Worm (Caenorhabditis elegans) whole organism, midembryonic: ENCODE data around the gene ubc-17.

ENCODE experiments used
- T22C8.4 ChIP-seq: fragments of 200-800 bp; sonication (Bioruptor generic); IDR thresholded peaks from 2 replicates; pipeline ENCODE4 v1.3.6; 2022; ENCODE audit warnings: missing genetic modification characterization, missing compliant biosample characterization
- cog-1 ChIP-seq: sonication (generic microtip); optimal IDR thresholded peaks from 2 replicates; lab custom pipeline; 2016; ENCODE audit warnings: missing genetic modification characterization, missing compliant biosample characterization
- flt-1 ChIP-seq: fragments of 200-800 bp; sonication (Bioruptor generic); IDR thresholded peaks from 2 replicates; pipeline ENCODE4 v1.3.6; 2022; ENCODE audit warnings: missing genetic modification characterization, missing compliant biosample characterization
- klf-2 ChIP-seq: fragments of 200-800 bp; sonication (Bioruptor generic); conservative IDR thresholded peaks from 2 replicates; pipeline ENCODE4 v1.3.6; 2022; ENCODE audit warnings: missing genetic modification reagents, missing genetic modification characterization, missing compliant biosample characterization
- med-1 ChIP-seq: sonication (generic microtip); optimal IDR thresholded peaks from 2 replicates; lab custom pipeline; 2017; ENCODE audit warnings: missing genetic modification characterization, mild to moderate bottlenecking, missing compliant biosample characterization, antibody characterized with exemption, missing genetic modification reagents; ENCODE audit not compliant: insufficient read depth
- ref-1 ChIP-seq: fragments of 200-800 bp; sonication (Bioruptor generic); conservative IDR thresholded peaks from 2 replicates; pipeline ENCODE4 v1.3.6; 2022; ENCODE audit warnings: missing genetic modification reagents, missing genetic modification characterization, missing compliant biosample characterization
- tab-1 ChIP-seq: fragments of 200-800 bp; sonication (Bioruptor generic); IDR thresholded peaks from 2 replicates; pipeline ENCODE4 v1.3.6; 2022; ENCODE audit warnings: missing genetic modification characterization, missing compliant biosample characterization
- ztf-23 ChIP-seq: fragments of 200-800 bp; sonication (Bioruptor generic); IDR thresholded peaks from 2 replicates; pipeline ENCODE4 v1.3.6; 2022; ENCODE audit warnings: missing genetic modification reagents, missing genetic modification characterization, missing compliant biosample characterization
- ztf-29 ChIP-seq: fragments of 200-800 bp; sonication (Bioruptor generic); IDR thresholded peaks from 2 replicates; pipeline ENCODE4 v1.3.6; 2022; ENCODE audit warnings: missing genetic modification reagents, missing genetic modification characterization, missing compliant biosample characterization

ce11 chrX:7067250-7067958 lies 17.0 kb downstream of the ubc-17 start:
- TF ChIP-seq med-1 (GFP tag; lab: Kevin White, UChicago) (no peak), flt-1 (GFP tag; lab: Robert Waterston, UW) (0 out of 2 replicates have a peak, but pooled peaks have one; percentile 10), ref-1 (GFP tag; lab: Robert Waterston, UW) (no peak), ztf-23 (GFP tag; lab: Robert Waterston, UW) (no peak), T22C8.4 (GFP tag; lab: Robert Waterston, UW) (no peak), tab-1 (GFP tag; lab: Robert Waterston, UW) (no peak), cog-1 (tag; lab: Kevin White, UChicago) (no peak), klf-2 (GFP tag; lab: Robert Waterston, UW) (no peak), ztf-29 (no peak)
